Fruit fly (Drosophila melanogaster): ENCODE measurements around the gene eIF4EHP.

Gene eIF4EHP

dm6 chr3R:24073703-24074102, 35.1 kb downstream of the eIF4EHP start (continued):
- no peak for TF ChIP-seq dmrt11E (tag; optimal IDR thresholded peaks at IDR 0.05)
- TF ChIP-seq CG2120 (GFP tag; optimal IDR thresholded peaks at IDR 0.05) = peak; percentile 60
- peak; percentile 21 for TF ChIP-seq CoRest (tag; optimal IDR thresholded peaks at IDR 0.05)
- peak in 1 of 2 experiments; percentile 13 for TF ChIP-seq Pdp1 (GFP tag; optimal IDR thresholded peaks at IDR 0.05)
- no peak for TF ChIP-seq Dip3 (GFP tag; optimal IDR thresholded peaks at IDR 0.05)
- no peak for TF ChIP-seq CG17568 (GFP tag; optimal IDR thresholded peaks at IDR 0.05)
- TF ChIP-seq zf30C (GFP tag; optimal IDR thresholded peaks at IDR 0.05) = peak; percentile 8
- TF ChIP-seq lab (GFP tag; optimal IDR thresholded peaks at IDR 0.05) = peak; percentile 38
- TF ChIP-seq CG4854 (GFP tag; optimal IDR thresholded peaks at IDR 0.05) = no peak
- peak; percentile 36 for TF ChIP-seq CG11504 (tag; optimal IDR thresholded peaks at IDR 0.05)
- peak; percentile 54 for TF ChIP-seq CG2678 (tag; optimal IDR thresholded peaks at IDR 0.05)
- peak; percentile 21 for TF ChIP-seq cwo (GFP tag; optimal IDR thresholded peaks at IDR 0.05)
- TF ChIP-seq Hmr (GFP tag; optimal IDR thresholded peaks at IDR 0.05) = peak; percentile 48
- peak; percentile 28 for TF ChIP-seq gem (tag; optimal IDR thresholded peaks at IDR 0.05)
- no peak for TF ChIP-seq CG6689 (GFP tag; IDR thresholded peaks at IDR 0.05)
- no peak for TF ChIP-seq onecut (GFP tag; IDR thresholded peaks at IDR 0.05)
- peak; percentile 76 for TF ChIP-seq sd (tag; optimal IDR thresholded peaks at IDR 0.05)
- TF ChIP-seq ind (GFP tag; optimal IDR thresholded peaks at IDR 0.05) = peak; percentile 0
- peak; percentile 54; the same call in 2 of the 3 replicates for TF ChIP-seq row (GFP tag; IDR thresholded peaks at IDR 0.05)
- peak; percentile 65; the same call in 2 of the 3 replicates for TF ChIP-seq Dbx (GFP tag; IDR thresholded peaks at IDR 0.05)
- TF ChIP-seq Meics (GFP tag; optimal IDR thresholded peaks at IDR 0.05) = peak; percentile 49
- peak; percentile 37 for TF ChIP-seq sens (GFP tag)
- no peak for TF ChIP-seq CG11247 (GFP tag; IDR thresholded peaks at IDR 0.05)
- TF ChIP-seq slbo (GFP tag; IDR thresholded peaks at IDR 0.05) = peak; percentile 53; the same call in 1 of the 2 replicates
- TF ChIP-seq Hr51 (GFP tag; optimal IDR thresholded peaks at IDR 0.05) = peak in 1 of 2 experiments; percentile 27
- 0 out of 2 replicates have a peak, but pooled peaks have one; percentile 10 for TF ChIP-seq CG9932 (GFP tag; IDR thresholded peaks at IDR 0.05)
- no peak for TF ChIP-seq sug (tag; optimal IDR thresholded peaks at IDR 0.05)
- TF ChIP-seq Fer3 (tag; optimal IDR thresholded peaks at IDR 0.05) = peak; percentile 40
- TF ChIP-seq CG6254 (GFP tag; optimal IDR thresholded peaks at IDR 0.05) = no peak
- no peak for TF ChIP-seq CG12659 (GFP tag; optimal IDR thresholded peaks at IDR 0.05)
- peak; percentile 1 for TF ChIP-seq odd (GFP tag; optimal IDR thresholded peaks at IDR 0.05)
- peak; percentile 71 for TF ChIP-seq Hand (GFP tag; optimal IDR thresholded peaks at IDR 0.05)
- no peak for TF ChIP-seq bcd (GFP tag; optimal IDR thresholded peaks at IDR 0.05)
- peak; percentile 2 for TF ChIP-seq CG9727 (GFP tag; optimal IDR thresholded peaks at IDR 0.05)
- peak; percentile 16 for TF ChIP-seq grau (tag; optimal IDR thresholded peaks at IDR 0.05)
- peak; percentile 56 for TF ChIP-seq Fer1 (GFP tag; optimal IDR thresholded peaks at IDR 0.05)
- 0 out of 3 replicates have a peak, but pooled peaks have one; percentile 45 for TF ChIP-seq dysf (GFP tag; IDR thresholded peaks at IDR 0.05)
- TF ChIP-seq Ptx1 (GFP tag; IDR thresholded peaks at IDR 0.05) = 0 out of 2 replicates have a peak, but pooled peaks have one; percentile 26
- TF ChIP-seq abd-A (tag; optimal IDR thresholded peaks at IDR 0.05) = peak; percentile 46
- TF ChIP-seq CG3281 (GFP tag; optimal IDR thresholded peaks at IDR 0.05) = peak; percentile 40
- peak; percentile 34 for TF ChIP-seq CG7556 (GFP tag; optimal IDR thresholded peaks at IDR 0.05)
- no peak for TF ChIP-seq otp (GFP tag; IDR thresholded peaks at IDR 0.05)
- no peak for TF ChIP-seq CG14441 (GFP tag; IDR thresholded peaks at IDR 0.05)
